Worm (Caenorhabditis elegans) whole organism, L3 larva: ENCODE measurements around the gene hsp-75.

Experiments used
- ama-1 ChIP-seq: fragments of 150-350 bp; optimal IDR thresholded peaks from 2 replicates; lab custom pipeline; 2018
- nhr-12 ChIP-seq: fragments of 150-350 bp; optimal IDR thresholded peaks from 2 replicates; lab custom pipeline; 2014; ENCODE audit warnings: missing biosample characterization, missing genetic modification characterization
- nhr-23 ChIP-seq: fragments of 150-350 bp; optimal IDR thresholded peaks from 2 replicates; lab custom pipeline; 2014; ENCODE audit warnings: missing biosample characterization, missing genetic modification reagents, missing genetic modification characterization
- nhr-76 ChIP-seq: fragments of 150-350 bp; sonication (generic microtip); optimal IDR thresholded peaks from 5 replicates; lab custom pipeline; 2014; ENCODE audit warnings: missing biosample characterization, missing genetic modification characterization
- nhr-77 ChIP-seq: fragments of 150-350 bp; optimal IDR thresholded peaks from 2 replicates; lab custom pipeline; 2014; ENCODE audit warnings: missing biosample characterization, missing genetic modification characterization
- skn-1 ChIP-seq: fragments of 150-350 bp; optimal IDR thresholded peaks from 2 replicates; lab custom pipeline; 2014; ENCODE audit warnings: missing biosample characterization, missing genetic modification characterization
- unc-62 ChIP-seq: fragments of 150-350 bp; sonication (generic microtip); optimal IDR thresholded peaks from 4 replicates; lab custom pipeline; 2014; ENCODE audit warnings: missing biosample characterization, missing genetic modification reagents, missing genetic modification characterization
- zag-1 ChIP-seq: fragments of 150-350 bp; optimal IDR thresholded peaks from 2 replicates; lab custom pipeline; 2014; ENCODE audit warnings: missing biosample characterization, missing genetic modification characterization

ce11 chrIII:7272088-7272487 lies 45.6 kb upstream of the hsp-75 start:
- TF ChIP-seq nhr-23 (tag; lab: Kevin White, UChicago) (peak; percentile 38), nhr-12 (tag; lab: Kevin White, UChicago) (no peak), nhr-77 (tag; lab: Kevin White, UChicago) (no peak), ama-1 (lab: Kevin White, UChicago) (peak; percentile 22), skn-1 (tag; lab: Kevin White, UChicago) (no peak), nhr-76 (tag; lab: Kevin White, UChicago) (no peak), unc-62 (GFP tag; lab: Kevin White, UChicago) (no peak), zag-1 (tag; lab: Kevin White, UChicago) (no peak)
